Worm (Caenorhabditis elegans): Measurements from ENCODE around the gene R10D12.7.

ce11 chrV:13980807-13981206, 31.0 kb downstream of the R10D12.7 start, which contains the start of gene eol-1:
- TF ChIP-seq nhr-76 (tag; optimal IDR thresholded peaks at IDR 0.05) (no peak), nhr-12 (tag; optimal IDR thresholded peaks at IDR 0.05) (no peak), cnd-1 (tag; optimal IDR thresholded peaks at IDR 0.05) (no peak), elt-3 (tag; optimal IDR thresholded peaks at IDR 0.05) (no peak), ces-1 (GFP tag; optimal IDR thresholded peaks at IDR 0.05) (no peak), sptf-1 (tag; optimal IDR thresholded peaks at IDR 0.05) (no peak), unc-39 (tag; optimal IDR thresholded peaks at IDR 0.05) (no peak), ceh-83 (GFP tag; optimal IDR thresholded peaks at IDR 0.05) (no peak)
